Worm (Caenorhabditis elegans): Measurements from ENCODE around the gene C15H11.1.

C15H11.1 gene

DNA sequence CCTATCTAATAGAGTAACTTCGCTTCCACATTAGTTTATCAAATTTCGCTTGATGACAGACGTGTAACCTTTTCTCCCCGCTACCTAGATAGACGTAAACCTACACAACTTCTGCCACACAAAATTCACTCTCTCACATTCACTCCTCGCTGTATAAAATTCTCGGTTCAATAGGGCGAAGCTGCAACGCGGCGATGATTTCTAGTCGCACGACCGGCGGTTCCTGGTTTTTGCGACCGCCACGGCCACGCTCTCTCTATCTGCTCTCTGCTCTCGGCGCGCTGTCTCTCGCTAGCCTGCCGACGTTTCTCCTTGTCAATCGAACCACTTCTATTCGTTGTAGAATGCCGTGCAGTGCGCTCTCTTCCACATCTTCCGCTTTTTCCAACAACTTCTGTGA, 42.7 kb upstream of the C15H11.1 start:
- TF ChIP-seq nhr-23 (tag; optimal IDR thresholded peaks at IDR 0.05): peak; percentile 74
- peak; percentile 96 for TF ChIP-seq lin-15B (tag; optimal IDR thresholded peaks at IDR 0.05)
- no peak for TF ChIP-seq elt-1 (tag; optimal IDR thresholded peaks at IDR 0.05)
- no peak for TF ChIP-seq nhr-77 (tag; optimal IDR thresholded peaks at IDR 0.05)
- no peak for TF ChIP-seq R02D3.7 (tag; optimal IDR thresholded peaks at IDR 0.05)
- no peak for TF ChIP-seq ceh-28 (tag; optimal IDR thresholded peaks at IDR 0.05)
- peak; percentile 68 for TF ChIP-seq pha-4 (tag; optimal IDR thresholded peaks at IDR 0.05)
- peak; percentile 76 for TF ChIP-seq lsy-12 (tag; optimal IDR thresholded peaks at IDR 0.05)
- peak; percentile 25 for TF ChIP-seq ceh-16 (tag; optimal IDR thresholded peaks at IDR 0.05)
- no peak for TF ChIP-seq nhr-67 (tag; optimal IDR thresholded peaks at IDR 0.05)
- TF ChIP-seq nhr-25 (tag; optimal IDR thresholded peaks at IDR 0.05): peak; percentile 86
- no peak for TF ChIP-seq fos-1 (tag; optimal IDR thresholded peaks at IDR 0.05)
- TF ChIP-seq skn-1 (tag; optimal IDR thresholded peaks at IDR 0.05): peak; percentile 64
- TF ChIP-seq daf-12 (tag; optimal IDR thresholded peaks at IDR 0.05): no peak
- no peak for TF ChIP-seq ztf-4 (tag; optimal IDR thresholded peaks at IDR 0.05)
- TF ChIP-seq lin-39 (tag; optimal IDR thresholded peaks at IDR 0.05): peak; percentile 94
- TF ChIP-seq aly-2 (tag; optimal IDR thresholded peaks at IDR 0.05): no peak
- TF ChIP-seq ZK546.5 (tag; optimal IDR thresholded peaks at IDR 0.05): no peak
- TF ChIP-seq unc-62 (GFP tag; optimal IDR thresholded peaks at IDR 0.05): no peak
- no peak for TF ChIP-seq nhr-28 (tag; optimal IDR thresholded peaks at IDR 0.05)
- TF ChIP-seq elt-2 (tag; optimal IDR thresholded peaks at IDR 0.05): peak; percentile 82
- TF ChIP-seq nhr-237 (tag; optimal IDR thresholded peaks at IDR 0.05): no peak
- no peak for TF ChIP-seq mdl-1 (tag; optimal IDR thresholded peaks at IDR 0.05)
- TF ChIP-seq sea-2 (GFP tag; optimal IDR thresholded peaks at IDR 0.05): no peak
- TF ChIP-seq eor-1 (tag; optimal IDR thresholded peaks at IDR 0.05): no peak
- TF ChIP-seq mml-1 (tag; optimal IDR thresholded peaks at IDR 0.05): no peak
- no peak for TF ChIP-seq nhr-12 (tag; optimal IDR thresholded peaks at IDR 0.05)
- no peak for TF ChIP-seq nhr-76 (tag; optimal IDR thresholded peaks at IDR 0.05)
- TF ChIP-seq ama-1 (optimal IDR thresholded peaks at IDR 0.05): peak; percentile 50
- TF ChIP-seq hmg-11 (tag; optimal IDR thresholded peaks at IDR 0.05): peak; percentile 92
- TF ChIP-seq egl-5 (tag; optimal IDR thresholded peaks at IDR 0.05): no peak
- peak; percentile 87 for TF ChIP-seq nfya-1 (tag; optimal IDR thresholded peaks at IDR 0.05; ENCODE audit: insufficient read depth)
- no peak for TF ChIP-seq unc-39 (tag; optimal IDR thresholded peaks at IDR 0.05)
- TF ChIP-seq ceh-9 (tag; optimal IDR thresholded peaks at IDR 0.05): no peak
- peak; percentile 26 for TF ChIP-seq pqm-1 (tag; optimal IDR thresholded peaks at IDR 0.05)
- TF ChIP-seq zag-1 (tag; optimal IDR thresholded peaks at IDR 0.05): no peak
- peak; percentile 19 for TF ChIP-seq tbx-2 (tag; optimal IDR thresholded peaks at IDR 0.05)
- peak in 1 of 3 experiments; percentile 11 for TF ChIP-seq elt-3 (tag; optimal IDR thresholded peaks at IDR 0.05)
- peak; percentile 60 for TF ChIP-seq jun-1 (tag; optimal IDR thresholded peaks at IDR 0.05)
- no peak for TF ChIP-seq fkh-2 (tag; optimal IDR thresholded peaks at IDR 0.05)
- TF ChIP-seq nhr-11 (tag; optimal IDR thresholded peaks at IDR 0.05): no peak
- TF ChIP-seq fkh-10 (GFP tag; optimal IDR thresholded peaks at IDR 0.05): peak; percentile 10
- no peak for TF ChIP-seq ztf-11 (tag; optimal IDR thresholded peaks at IDR 0.05)
- TF ChIP-seq ceh-82 (tag; optimal IDR thresholded peaks at IDR 0.05): no peak
- TF ChIP-seq snpc-4 (tag; optimal IDR thresholded peaks at IDR 0.05): peak; percentile 89
- TF ChIP-seq egl-27 (tag; optimal IDR thresholded peaks at IDR 0.05): no peak
- TF ChIP-seq nhr-43 (tag; optimal IDR thresholded peaks at IDR 0.05; ENCODE audit: poor library complexity, severe bottlenecking): peak; percentile 46

DNA sequence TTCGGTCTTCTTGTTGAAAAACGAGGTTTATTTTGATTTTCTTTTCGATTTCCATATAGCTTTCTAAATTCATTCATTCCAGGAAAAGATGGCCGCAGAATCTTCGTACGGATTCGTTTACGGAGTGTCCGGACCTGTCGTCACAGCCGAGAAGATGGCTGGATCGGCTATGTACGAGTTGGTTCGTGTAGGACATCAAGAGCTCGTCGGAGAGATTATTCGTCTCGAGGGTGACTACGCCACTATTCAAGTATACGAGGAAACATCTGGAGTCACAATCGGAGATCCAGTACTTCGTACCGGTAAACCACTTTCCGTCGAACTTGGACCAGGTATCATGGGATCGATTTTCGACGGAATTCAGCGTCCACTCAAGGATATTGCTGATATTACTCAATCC, 42.0 kb upstream of the C15H11.1 start, which contains the start of gene vha-13:
TSS of gene vha-13 (plus strand) at position 81 of the 400 bp plus-strand sequence.
- TF ChIP-seq ceh-9 (tag; optimal IDR thresholded peaks at IDR 0.05) (no peak), pqm-1 (tag; optimal IDR thresholded peaks at IDR 0.05) (no peak), skn-1 (tag; optimal IDR thresholded peaks at IDR 0.05) (no peak), ztf-11 (tag; optimal IDR thresholded peaks at IDR 0.05) (no peak), tbx-2 (tag; optimal IDR thresholded peaks at IDR 0.05) (no peak), unc-39 (tag; optimal IDR thresholded peaks at IDR 0.05) (no peak), R02D3.7 (tag; optimal IDR thresholded peaks at IDR 0.05) (no peak), elt-3 (tag; optimal IDR thresholded peaks at IDR 0.05) (no peak), lsy-12 (tag; optimal IDR thresholded peaks at IDR 0.05) (no peak), elt-2 (tag; optimal IDR thresholded peaks at IDR 0.05) (no peak), nhr-237 (tag; optimal IDR thresholded peaks at IDR 0.05) (no peak), lin-39 (tag; optimal IDR thresholded peaks at IDR 0.05) (no peak), daf-12 (tag; optimal IDR thresholded peaks at IDR 0.05) (no peak), pha-4 (tag; optimal IDR thresholded peaks at IDR 0.05) (no peak), nhr-23 (tag; optimal IDR thresholded peaks at IDR 0.05) (no peak)

All from whole organism, L3 larva.